Fruit fly (Drosophila melanogaster) whole organism, embryonic: ENCODE results near the gene Cyp4ac3.

Experiments used
- CG15073 ChIP-seq: fragments of 200-800 bp; sonication (Bioruptor generic); optimal IDR thresholded peaks from 2 replicates; lab custom pipeline; 2016; ENCODE audit warnings: missing biosample characterization, missing genetic modification characterization
- CG18262 ChIP-seq: fragments of 200-800 bp; optimal IDR thresholded peaks from 3 replicates; lab custom pipeline; 2019; ENCODE audit warnings: missing biosample characterization, mild to moderate bottlenecking, missing genetic modification characterization, moderate library complexity
- CG7928 ChIP-seq: fragments of 200-800 bp; sonication (Bioruptor generic); optimal IDR thresholded peaks from 2 replicates; lab custom pipeline; 2017; ENCODE audit warnings: missing biosample characterization, mild to moderate bottlenecking, missing genetic modification characterization
- CG9727 ChIP-seq: fragments of 200-800 bp; sonication (Bioruptor generic); optimal IDR thresholded peaks from 3 replicates; lab custom pipeline; 2017; ENCODE audit warnings: missing biosample characterization, mild to moderate bottlenecking, missing genetic modification characterization
- org-1 ChIP-seq: fragments of 200-800 bp; sonication (Bioruptor generic); optimal IDR thresholded peaks from 2 replicates; lab custom pipeline; 2017; ENCODE audit warnings: missing biosample characterization, missing genetic modification characterization
- trh ChIP-seq: fragments of 200-800 bp; sonication (Bioruptor generic); optimal IDR thresholded peaks from 2 replicates; lab custom pipeline; 2016; ENCODE audit warnings: missing biosample characterization, missing genetic modification characterization
- vvl ChIP-seq: fragments of 200-800 bp; sonication (Bioruptor generic); IDR thresholded peaks from 2 replicates; pipeline ENCODE4 v1.3.6; 2022; ENCODE audit warnings: missing biosample characterization, missing genetic modification characterization
- wdn ChIP-seq: fragments of 200-800 bp; sonication (Bioruptor generic); IDR thresholded peaks from 2 replicates; pipeline ENCODE4 v1.3.6; 2022; ENCODE audit warnings: missing biosample characterization, missing genetic modification characterization

dm6 chr2L:5238567-5238925, 29.8 kb upstream of the Cyp4ac3 start:
- TF ChIP-seq trh (GFP tag; lab: Kevin White, UChicago): no peak
- TF ChIP-seq CG15073 (GFP tag; lab: Kevin White, UChicago): no peak
- no peak for TF ChIP-seq CG7928 (GFP tag; lab: Kevin White, UChicago)
- no peak for TF ChIP-seq CG18262
- no peak for TF ChIP-seq CG9727 (GFP tag; lab: Kevin White, UChicago)
- TF ChIP-seq wdn (GFP tag; lab: Robert Waterston, UW): no peak
- TF ChIP-seq vvl (GFP tag; lab: Robert Waterston, UW): no peak
- TF ChIP-seq org-1 (GFP tag; lab: Kevin White, UChicago): no peak
